Fruit fly (Drosophila melanogaster) whole organism, wandering third instar larva: Measurements from ENCODE around the gene Myo95E.

ENCODE experiments used
- CG9705 ChIP-seq: fragments of 200-800 bp; sonication (Bioruptor generic); optimal IDR thresholded peaks from 2 replicates; lab custom pipeline; 2018; ENCODE audit warnings: missing biosample characterization, mild to moderate bottlenecking, missing genetic modification characterization
- GATAd ChIP-seq: sonication (Bioruptor generic); optimal IDR thresholded peaks from 2 replicates; lab custom pipeline; 2016; ENCODE audit warnings: missing biosample characterization, missing genetic modification characterization
- HLH106 ChIP-seq: fragments of 200-800 bp; optimal IDR thresholded peaks from 3 replicates; lab custom pipeline; 2019; ENCODE audit warnings: missing biosample characterization, mild to moderate bottlenecking, missing genetic modification characterization, moderate library complexity
- Hnf4 ChIP-seq: fragments of 200-800 bp; sonication (Bioruptor generic); optimal IDR thresholded peaks from 2 replicates; lab custom pipeline; 2016; ENCODE audit warnings: missing biosample characterization, mild to moderate bottlenecking, missing genetic modification characterization
- Myc ChIP-seq: fragments of >200 bp; optimal IDR thresholded peaks from 2 replicates; lab custom pipeline; 2017
- N ChIP-seq: fragments of >200 bp; optimal IDR thresholded peaks from 2 replicates; lab custom pipeline; 2018; ENCODE audit warnings: missing biosample characterization, missing external identifiers, missing genetic modification characterization
- OdsH ChIP-seq: fragments of 200-800 bp; sonication (Bioruptor generic); optimal IDR thresholded peaks from 2 replicates; lab custom pipeline; 2016; ENCODE audit warnings: missing biosample characterization, mild to moderate bottlenecking, missing genetic modification characterization
- Rel ChIP-seq, 2 experiments: fragments of 200-800 bp; sonication (Bioruptor generic) in 1 of 2; optimal IDR thresholded peaks; 2 replicates in 1 of 2; 3 replicates in 1 of 2; lab custom pipeline; 2016 to 2019; ENCODE audit warnings: mild to moderate bottlenecking in 2 of 2, missing biosample characterization in 2 of 2, missing genetic modification characterization in 2 of 2, moderate library complexity in 1 of 2
- Sp1 ChIP-seq: fragments of 200-800 bp; sonication (Bioruptor generic); optimal IDR thresholded peaks from 3 replicates; lab custom pipeline; 2019; ENCODE audit warnings: missing biosample characterization, mild to moderate bottlenecking, missing genetic modification characterization, moderate library complexity
- br ChIP-seq: fragments of 200-800 bp; sonication (Bioruptor generic); optimal IDR thresholded peaks from 2 replicates; lab custom pipeline; 2016; ENCODE audit warnings: missing biosample characterization, missing genetic modification characterization
- dl ChIP-seq, 2 experiments: fragments of 175-275, 200-275 bp in 1 of 2; fragments of 200-275 bp in 1 of 2; sonication (Bioruptor generic); optimal IDR thresholded peaks; lab custom pipeline; 2018; ENCODE audit warnings: mild to moderate bottlenecking in 2 of 2, missing biosample characterization in 2 of 2, missing genetic modification characterization in 2 of 2, moderate library complexity in 2 of 2; ENCODE audit not compliant: partially characterized antibody in 2 of 2, insufficient read depth in 1 of 2
- dmrt93B ChIP-seq: fragments of 200-800 bp; sonication (Bioruptor generic); optimal IDR thresholded peaks from 2 replicates; lab custom pipeline; 2018; ENCODE audit warnings: missing biosample characterization, mild to moderate bottlenecking, missing genetic modification characterization
- foxo ChIP-seq, 2 experiments: fragments of 200-800 bp; sonication (Bioruptor generic); optimal IDR thresholded peaks; 2 replicates in 1 of 2; 3 replicates in 1 of 2; lab custom pipeline; 2016 to 2017; ENCODE audit warnings: missing biosample characterization in 2 of 2, missing genetic modification characterization in 2 of 2
- fru ChIP-seq: fragments of 200-800 bp; sonication (Bioruptor generic); optimal IDR thresholded peaks from 3 replicates; lab custom pipeline; 2016; ENCODE audit warnings: missing biosample characterization, mild to moderate bottlenecking, missing genetic modification characterization
- h ChIP-seq: fragments of 200-800 bp; sonication (Bioruptor generic); optimal IDR thresholded peaks from 3 replicates; lab custom pipeline; 2016; ENCODE audit warnings: missing biosample characterization, mild to moderate bottlenecking, missing genetic modification characterization
- jim ChIP-seq: fragments of 175-275, 200-325 bp; sonication (Bioruptor generic); optimal IDR thresholded peaks from 2 replicates; lab custom pipeline; 2016; ENCODE audit warnings: missing biosample characterization, mild to moderate bottlenecking, missing genetic modification characterization
- lola ChIP-seq: fragments of >200 bp; optimal IDR thresholded peaks from 2 replicates; lab custom pipeline; 2017; ENCODE audit warnings: missing biosample characterization, missing genetic modification characterization
- psq ChIP-seq: fragments of 200-800 bp; sonication (Bioruptor generic); optimal IDR thresholded peaks from 3 replicates; lab custom pipeline; 2017; ENCODE audit warnings: missing biosample characterization, mild to moderate bottlenecking, missing genetic modification characterization, moderate library complexity
- sage ChIP-seq: fragments of 200-800 bp; sonication (Bioruptor generic); optimal IDR thresholded peaks from 2 replicates; lab custom pipeline; 2016; ENCODE audit warnings: missing biosample characterization, mild to moderate bottlenecking, missing genetic modification characterization
- woc ChIP-seq: sonication (Bioruptor generic); optimal IDR thresholded peaks from 2 replicates; lab custom pipeline; 2016; ENCODE audit warnings: missing biosample characterization, mild to moderate bottlenecking, missing genetic modification characterization

The Myo95E gene

dm6 chr3R:24105312-24105902 lies 55.9 kb downstream of the Myo95E start, which contains the start of gene Syx1A:
Gene Syx1A, minus strand, starts transcription at chr3R:24105763.
- TF ChIP-seq psq (GFP tag; lab: Kevin White, UChicago) (peak; percentile 100), jim (GFP tag; lab: Kevin White, UChicago) (no peak), Hnf4 (GFP tag; lab: Kevin White, UChicago) (peak; percentile 7), foxo (GFP tag; optimal IDR thresholded peaks at IDR 0.05; lab: Kevin White, UChicago) (peak in 1 of 2 experiments; percentile 13), CG9705 (GFP tag; lab: Kevin White, UChicago) (no peak), Rel (GFP tag; optimal IDR thresholded peaks at IDR 0.05; lab: Kevin White, UChicago) (no peak), Rel (tag; optimal IDR thresholded peaks at IDR 0.05; lab: Kevin White, UChicago) (peak; percentile 68), sage (no peak), HLH106 (tag; lab: Kevin White, UChicago) (peak; percentile 23), dmrt93B (GFP tag; lab: Kevin White, UChicago) (no peak), N (GFP tag; lab: Kevin White, UChicago) (no peak), dl (GFP tag; optimal IDR thresholded peaks at IDR 0.05; lab: Kevin White, UChicago; ENCODE audit: insufficient read depth in 1 of 2, partially characterized antibody in 2 of 2) (no peak), br (GFP tag; lab: Kevin White, UChicago) (peak; percentile 35), OdsH (no peak), lola (GFP tag; lab: Kevin White, UChicago) (peak; percentile 46), h (peak; percentile 26), fru (GFP tag; lab: Kevin White, UChicago) (peak; percentile 24), GATAd (GFP tag; lab: Kevin White, UChicago) (no peak), Myc (lab: Kevin White, UChicago) (no peak), Sp1 (peak; percentile 17), woc (peak; percentile 6)
